Worm (Caenorhabditis elegans): Measurements from ENCODE around the gene bas-1.

- TF ChIP-seq snpc-4 (tag; optimal IDR thresholded peaks at IDR 0.05): no peak
- no peak for TF ChIP-seq pha-4 (tag; optimal IDR thresholded peaks at IDR 0.05)
- no peak for TF ChIP-seq drap-1 (GFP tag; optimal IDR thresholded peaks at IDR 0.05)
- no peak for TF ChIP-seq mab-5 (tag; optimal IDR thresholded peaks at IDR 0.05)
- no peak for TF ChIP-seq ceh-39 (tag; optimal IDR thresholded peaks at IDR 0.05)
- no peak for TF ChIP-seq lsy-2 (tag; optimal IDR thresholded peaks at IDR 0.05)
- no peak for TF ChIP-seq unc-62 (GFP tag; optimal IDR thresholded peaks at IDR 0.05)
- no peak for TF ChIP-seq unc-39 (tag; optimal IDR thresholded peaks at IDR 0.05)
- TF ChIP-seq lin-13 (tag; optimal IDR thresholded peaks at IDR 0.05): no peak
- no peak for TF ChIP-seq nhr-237 (tag; optimal IDR thresholded peaks at IDR 0.05)
- TF ChIP-seq ces-1 (GFP tag; optimal IDR thresholded peaks at IDR 0.05): no peak
- TF ChIP-seq nhr-28 (tag; optimal IDR thresholded peaks at IDR 0.05): no peak
- no peak for TF ChIP-seq nhr-2 (tag; optimal IDR thresholded peaks at IDR 0.05)
Observed at ce11 chrIII:5566496-5566895, 45.6 kb upstream of the bas-1 start.
